Fruit fly (Drosophila melanogaster): ENCODE results near the gene BG642167.

DNA sequence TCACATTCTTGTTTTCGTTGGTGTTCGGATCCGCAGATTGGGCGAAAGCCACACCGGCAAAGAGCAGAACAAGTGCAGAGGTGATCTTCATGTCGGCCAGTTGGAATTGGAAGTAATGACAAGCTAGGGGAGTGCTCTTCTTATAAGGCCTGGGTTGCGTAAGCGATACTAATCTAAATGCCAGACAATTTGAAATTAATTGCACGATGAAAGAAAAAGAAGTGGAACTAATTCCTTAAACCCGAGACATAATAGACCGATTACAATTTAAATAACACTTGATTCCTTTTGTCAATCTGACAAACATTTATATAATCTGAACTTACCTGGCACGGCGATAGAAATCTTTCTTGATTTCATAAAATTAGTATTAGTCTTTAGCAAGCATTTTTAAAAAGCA is 24.6 kb downstream of the BG642167 start, which contains the start of gene Mst57Db:
- TF ChIP-seq EcR (GFP tag; optimal IDR thresholded peaks at IDR 0.05), result no peak
- TF ChIP-seq psq (optimal IDR thresholded peaks at IDR 0.05), result no peak
- no peak for TF ChIP-seq pan (optimal IDR thresholded peaks at IDR 0.05)
- no peak for TF ChIP-seq CG8478 (optimal IDR thresholded peaks at IDR 0.05)
